Fruit fly (Drosophila melanogaster) whole organism, adult: ENCODE data around the gene rols.

Experiments used
- Clk ChIP-seq: fragments of 200-800 bp; sonication (Bioruptor generic); optimal IDR thresholded peaks from 2 replicates; lab custom pipeline; 2017; ENCODE audit warnings: missing biosample characterization, missing genetic modification characterization
- cnc ChIP-seq, 2 experiments: fragments of >200 bp; optimal IDR thresholded peaks; 2 replicates each; lab custom pipeline; 2017

DNA sequence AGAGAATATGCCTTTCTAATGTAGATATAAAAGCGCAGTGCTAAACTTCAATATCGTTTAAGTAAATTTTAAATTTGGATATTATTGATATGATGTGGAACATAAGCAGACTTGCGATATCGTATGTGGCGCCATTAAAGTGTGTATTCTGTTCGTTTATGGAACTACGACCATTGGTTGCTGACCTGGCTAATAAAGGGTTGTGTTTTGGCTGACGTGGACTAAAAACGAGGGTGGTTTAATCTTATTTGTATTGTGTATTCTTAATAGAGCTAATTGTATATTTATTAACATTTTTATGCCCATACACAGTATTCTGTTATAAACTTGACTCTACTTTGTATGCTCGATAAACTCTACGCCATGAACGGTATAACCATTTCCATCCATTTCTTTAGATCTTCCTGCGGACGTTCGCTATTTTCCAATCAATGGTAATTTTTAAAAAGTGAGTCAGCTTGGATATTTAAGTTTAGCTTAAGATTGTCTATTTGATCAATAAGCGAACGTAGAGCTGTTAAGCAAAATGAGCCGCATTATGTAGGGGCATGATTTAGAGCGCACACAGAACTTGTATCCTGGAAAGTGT, 2.1 kb upstream of the rols start:
- TF ChIP-seq Clk: no peak
- TF ChIP-seq cnc (optimal IDR thresholded peaks at IDR 0.05; lab: Kevin White, UChicago): no peak
